Fruit fly (Drosophila melanogaster) whole organism, prepupa: ENCODE results near the gene CG15140.

ENCODE experiments used
- Blimp-1 ChIP-seq: fragments of 200-800 bp; sonication (Bioruptor generic); optimal IDR thresholded peaks from 3 replicates; lab custom pipeline; 2017; ENCODE audit warnings: missing biosample characterization, missing genetic modification characterization, mild to moderate bottlenecking, moderate library complexity, missing genetic modification reagents
- CG11294 ChIP-seq: fragments of 200-800 bp; sonication (Bioruptor generic); IDR thresholded peaks from 2 replicates; pipeline ENCODE4 v1.3.6; 2022; ENCODE audit warnings: missing biosample characterization, missing genetic modification characterization
- CG11762 ChIP-seq: fragments of 200-800 bp; sonication (Bioruptor generic); optimal IDR thresholded peaks from 3 replicates; lab custom pipeline; 2016; ENCODE audit warnings: missing biosample characterization, missing genetic modification characterization; ENCODE audit not compliant: insufficient read depth
- CG15336 ChIP-seq: fragments of 200-800 bp; sonication (Bioruptor generic); IDR thresholded peaks from 2 replicates; pipeline ENCODE4 v1.3.6; 2022; ENCODE audit warnings: missing biosample characterization, missing genetic modification characterization
- CG6854 ChIP-seq: fragments of 200-800 bp; sonication (Bioruptor generic); optimal IDR thresholded peaks from 2 replicates; lab custom pipeline; 2017; ENCODE audit warnings: missing biosample characterization, mild to moderate bottlenecking, missing genetic modification characterization
- CG9139 ChIP-seq: fragments of 200-800 bp; sonication (Bioruptor generic); optimal IDR thresholded peaks from 3 replicates; lab custom pipeline; 2017; ENCODE audit warnings: missing biosample characterization, mild to moderate bottlenecking, missing genetic modification characterization
- OdsH ChIP-seq: fragments of 200-800 bp; sonication (Bioruptor generic); optimal IDR thresholded peaks from 3 replicates; lab custom pipeline; 2016; ENCODE audit warnings: missing biosample characterization, missing genetic modification characterization
- Sox102F ChIP-seq: fragments of 200-800 bp; sonication (Bioruptor generic); optimal IDR thresholded peaks from 2 replicates; lab custom pipeline; 2016; ENCODE audit warnings: missing biosample characterization, mild to moderate bottlenecking, missing genetic modification characterization
- Sox15 ChIP-seq: fragments of 200-800 bp; sonication (Bioruptor generic); optimal IDR thresholded peaks from 3 replicates; lab custom pipeline; 2016; ENCODE audit warnings: missing biosample characterization, missing genetic modification characterization
- acj6 ChIP-seq: fragments of 200-800 bp; sonication (Bioruptor generic); optimal IDR thresholded peaks from 3 replicates; lab custom pipeline; 2016; ENCODE audit warnings: missing biosample characterization, missing genetic modification characterization
- fd59A ChIP-seq: fragments of 200-800 bp; sonication (Bioruptor generic); optimal IDR thresholded peaks from 2 replicates; lab custom pipeline; 2017; ENCODE audit warnings: missing biosample characterization, mild to moderate bottlenecking, missing genetic modification characterization, missing genetic modification reagents

DNA sequence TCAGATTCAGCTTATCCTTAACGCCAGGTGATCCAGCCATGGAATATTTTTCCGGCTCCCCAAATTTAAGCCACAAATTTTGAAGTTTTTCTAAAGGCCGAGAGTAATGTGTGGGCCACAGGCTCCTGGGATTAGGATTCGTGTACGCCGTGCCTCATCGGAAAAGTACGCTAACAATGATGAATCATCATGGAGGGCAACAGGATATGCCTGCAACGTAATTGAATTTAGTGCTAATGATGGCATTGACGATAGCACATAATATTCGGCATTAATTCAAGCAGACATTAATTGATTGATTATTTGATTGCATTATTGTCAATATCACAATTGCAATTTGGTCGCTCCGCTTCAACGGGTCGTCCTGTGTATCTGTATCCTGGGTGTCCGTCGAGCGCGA, 25.7 kb downstream of the CG15140 start, which contains the start of gene CG34170:
- TF ChIP-seq Sox15 (GFP tag; lab: Kevin White, UChicago), result no peak
- TF ChIP-seq acj6 (GFP tag; lab: Kevin White, UChicago), result no peak
- TF ChIP-seq OdsH, result no peak
- TF ChIP-seq CG11762, result no peak
- no peak for TF ChIP-seq Blimp-1 (GFP tag; lab: Kevin White, UChicago)
- TF ChIP-seq CG11294 (GFP tag; lab: Robert Waterston, UW), result no peak
- TF ChIP-seq CG15336 (GFP tag; lab: Robert Waterston, UW), result no peak
- no peak for TF ChIP-seq CG6854 (GFP tag; lab: Kevin White, UChicago)
- no peak for TF ChIP-seq Sox102F (GFP tag; lab: Kevin White, UChicago)
- no peak for TF ChIP-seq fd59A
- no peak for TF ChIP-seq CG9139
